Worm (Caenorhabditis elegans) whole organism, young adult: ENCODE data around the gene H04M03.11.

Experiments used
- C17E4.6 ChIP-seq: fragments of 200-800 bp; sonication (Bioruptor generic); IDR thresholded peaks from 2 replicates; pipeline ENCODE4 v1.3.6; 2022; ENCODE audit warnings: missing genetic modification reagents, missing genetic modification characterization, missing compliant biosample characterization
- F57A8.1 ChIP-seq: fragments of 200-800 bp; sonication (Bioruptor generic); optimal IDR thresholded peaks from 2 replicates; lab custom pipeline; 2018; ENCODE audit warnings: mild to moderate bottlenecking, missing genetic modification characterization, moderate library complexity, missing compliant biosample characterization
- ama-1 ChIP-seq, 3 experiments: fragments of 150-350 bp in 1 of 3; sonication (generic microtip) in 2 of 3; optimal IDR thresholded peaks; 2 replicates each; lab custom pipeline; 2014 to 2018; ENCODE audit warnings: missing biosample characterization in 2 of 3, missing genetic modification characterization in 2 of 3, missing genetic modification reagents in 2 of 3
- aptf-2 ChIP-seq: fragments of 200-800 bp; sonication (Bioruptor generic); conservative IDR thresholded peaks from 2 replicates; pipeline ENCODE4 v1.3.6; 2022; ENCODE audit warnings: missing genetic modification reagents, missing genetic modification characterization, missing compliant biosample characterization
- ceh-27 ChIP-seq: fragments of 200-800 bp; sonication (Bioruptor generic); optimal IDR thresholded peaks from 2 replicates; lab custom pipeline; 2018; ENCODE audit warnings: mild to moderate bottlenecking, missing genetic modification characterization, moderate library complexity, missing compliant biosample characterization
- dpff-1 ChIP-seq: sonication (generic microtip); optimal IDR thresholded peaks from 2 replicates; lab custom pipeline; 2017; ENCODE audit warnings: mild to moderate bottlenecking, missing genetic modification characterization, missing compliant biosample characterization
- hmg-20 ChIP-seq: fragments of 200-800 bp; sonication (Bioruptor generic); IDR thresholded peaks from 2 replicates; pipeline ENCODE4 v1.3.6; 2022; ENCODE audit warnings: missing genetic modification reagents, missing genetic modification characterization, missing compliant biosample characterization
- let-526 ChIP-seq: fragments of 200-800 bp; sonication (Bioruptor generic); IDR thresholded peaks from 2 replicates; pipeline ENCODE4 v1.3.6; 2022; ENCODE audit warnings: missing genetic modification reagents, missing genetic modification characterization, missing compliant biosample characterization
- mes-4 ChIP-seq: sonication (generic microtip); optimal IDR thresholded peaks from 2 replicates; lab custom pipeline; 2016; ENCODE audit warnings: missing genotype, missing genetic modification characterization, missing compliant biosample characterization
- nhr-120 ChIP-seq: fragments of 200-800 bp; sonication (Bioruptor generic); IDR thresholded peaks from 2 replicates; pipeline ENCODE4 v1.3.6; 2022; ENCODE audit warnings: missing genetic modification characterization, missing compliant biosample characterization
- snpc-3.4 ChIP-seq: sonication (generic microtip); optimal IDR thresholded peaks from 2 replicates; lab custom pipeline; 2017; ENCODE audit warnings: missing genetic modification characterization, mild to moderate bottlenecking, missing compliant biosample characterization, antibody characterized with exemption, moderate library complexity, missing genotype, missing genetic modification reagents
- unc-62 ChIP-seq: fragments of 150-350 bp; optimal IDR thresholded peaks from 2 replicates; lab custom pipeline; 2014; ENCODE audit warnings: missing biosample characterization, missing genetic modification reagents, missing genetic modification characterization
- ztf-6 ChIP-seq: fragments of 200-800 bp; sonication (Bioruptor generic); IDR thresholded peaks from 2 replicates; pipeline ENCODE4 v1.3.6; 2022; ENCODE audit warnings: missing genetic modification reagents, missing genetic modification characterization, missing compliant biosample characterization

DNA sequence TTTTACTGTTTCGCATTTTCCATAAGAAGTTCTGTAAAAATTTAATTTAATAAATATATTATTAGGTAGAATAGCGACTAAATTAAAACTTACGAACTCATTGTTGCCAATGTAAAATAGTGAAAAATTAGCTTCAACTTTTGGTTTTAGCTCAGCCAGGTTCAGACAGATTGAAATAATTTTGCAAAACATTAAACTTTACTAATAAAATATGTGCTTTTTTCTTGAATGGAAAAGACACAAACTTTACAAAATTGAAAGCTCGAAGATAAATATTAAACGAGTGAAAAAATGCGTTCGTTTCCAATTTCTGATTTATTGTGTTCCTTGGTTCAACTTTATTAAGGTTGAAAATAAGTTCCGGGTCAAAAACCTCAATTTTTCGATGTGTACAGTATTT is 4.5 kb downstream of the H04M03.11 start, which contains the start of gene srv-22:
- TF ChIP-seq dpff-1 (tag; lab: Kevin White, UChicago) = no peak
- TF ChIP-seq aptf-2 (GFP tag; lab: Robert Waterston, UW) = no peak
- TF ChIP-seq nhr-120 (GFP tag; lab: Robert Waterston, UW) = no peak
- TF ChIP-seq hmg-20 = no peak
- no peak for TF ChIP-seq C17E4.6
- no peak for TF ChIP-seq ztf-6 (GFP tag; lab: Robert Waterston, UW)
- no peak for TF ChIP-seq snpc-3.4 (tag; lab: Kevin White, UChicago)
- TF ChIP-seq mes-4 (tag; lab: Kevin White, UChicago) = no peak
- no peak for TF ChIP-seq F57A8.1 (GFP tag; lab: Kevin White, UChicago)
- TF ChIP-seq ama-1 (optimal IDR thresholded peaks at IDR 0.05; lab: Kevin White, UChicago) = no peak
- TF ChIP-seq ama-1 (GFP tag; optimal IDR thresholded peaks at IDR 0.05; lab: Kevin White, UChicago) = no peak
- no peak for TF ChIP-seq unc-62
- TF ChIP-seq let-526 = no peak
- no peak for TF ChIP-seq ceh-27 (GFP tag; lab: Kevin White, UChicago)
